Worm (Caenorhabditis elegans) whole organism, L1 larva: Measurements from ENCODE around the gene epi-1.
A peak's percentile ranks its signal among the peaks of the same experiment; 100 is the strongest.

Source experiments
- C34B4.2 ChIP-seq: sonication (generic microtip); optimal IDR thresholded peaks from 2 replicates; lab custom pipeline; 2017; ENCODE audit warnings: mild to moderate bottlenecking, missing genetic modification characterization, missing compliant biosample characterization
- aha-1 ChIP-seq: fragments of 150-350 bp; optimal IDR thresholded peaks from 2 replicates; lab custom pipeline; 2014; ENCODE audit warnings: missing biosample characterization, missing genetic modification characterization
- aly-2 ChIP-seq: fragments of 150-350 bp; optimal IDR thresholded peaks from 2 replicates; lab custom pipeline; 2014; ENCODE audit warnings: missing biosample characterization, missing genetic modification characterization
- ama-1 ChIP-seq: fragments of 150-350 bp; optimal IDR thresholded peaks from 2 replicates; lab custom pipeline; 2014
- ceh-8 ChIP-seq: fragments of 200-800 bp; sonication (Bioruptor generic); optimal IDR thresholded peaks from 2 replicates; lab custom pipeline; 2018; ENCODE audit warnings: mild to moderate bottlenecking, missing genetic modification characterization, moderate library complexity, missing compliant biosample characterization
- ceh-88 ChIP-seq: fragments of 200-800 bp; sonication (Bioruptor generic); IDR thresholded peaks from 2 replicates; pipeline ENCODE4 v1.3.6; 2022; ENCODE audit warnings: missing genetic modification characterization, missing compliant biosample characterization
- dpl-1 ChIP-seq, 3 experiments: fragments of 150-350 bp in 2 of 3; sonication (generic microtip) in 1 of 3; optimal IDR thresholded peaks; 2 replicates each; lab custom pipeline; 2014 to 2017; ENCODE audit warnings: missing biosample characterization in 3 of 3, missing genetic modification characterization in 3 of 3, missing genetic modification reagents in 3 of 3
- dsc-1 ChIP-seq: sonication (generic microtip); optimal IDR thresholded peaks from 2 replicates; lab custom pipeline; 2016; ENCODE audit warnings: mild to moderate bottlenecking, missing genetic modification characterization, missing compliant biosample characterization
- efl-1 ChIP-seq, 4 experiments: fragments of 150-350 bp; optimal IDR thresholded peaks in 3 of 4; peaks in 1 of 4; 1 replicate in 1 of 4; 2 replicates in 3 of 4; lab custom pipeline; 2014; ENCODE audit warnings: missing biosample characterization in 2 of 4, missing genetic modification characterization in 2 of 4, missing genetic modification reagents in 2 of 4
- egl-27 ChIP-seq, 2 experiments: fragments of 150-350 bp in 1 of 2; sonication (generic microtip); optimal IDR thresholded peaks; 3 replicates each; lab custom pipeline; 2017 to 2018; ENCODE audit warnings: missing biosample characterization in 2 of 2, missing genetic modification characterization in 2 of 2, missing genetic modification reagents in 2 of 2
- elt-2 ChIP-seq: sonication (generic microtip); optimal IDR thresholded peaks from 2 replicates; lab custom pipeline; 2016; ENCODE audit warnings: missing genetic modification characterization, mild to moderate bottlenecking, inconsistent platforms, missing compliant biosample characterization, missing genetic modification reagents
- elt-3 ChIP-seq, 6 experiments: fragments of 150-350 bp in 1 of 6; sonication (generic microtip); optimal IDR thresholded peaks; 2 replicates each; lab custom pipeline; 2017 to 2018; ENCODE audit warnings: missing biosample characterization in 6 of 6, missing genetic modification characterization in 6 of 6, inconsistent platforms in 1 of 6
- ets-5 ChIP-seq: fragments of 200-800 bp; sonication (Bioruptor generic); IDR thresholded peaks from 2 replicates; pipeline ENCODE4 v1.3.6; 2022; ENCODE audit warnings: missing genetic modification characterization, missing compliant biosample characterization
- fkh-4 ChIP-seq: sonication (generic microtip); optimal IDR thresholded peaks from 2 replicates; lab custom pipeline; 2016; ENCODE audit warnings: missing compliant biosample characterization, missing genetic modification characterization, borderline replicate concordance
- hlh-4 ChIP-seq: sonication (generic microtip); optimal IDR thresholded peaks from 2 replicates; lab custom pipeline; 2016; ENCODE audit warnings: mild to moderate bottlenecking, missing genetic modification characterization, missing compliant biosample characterization
- jun-1 ChIP-seq: fragments of 150-350 bp; optimal IDR thresholded peaks from 2 replicates; lab custom pipeline; 2014; ENCODE audit warnings: missing biosample characterization, missing genetic modification reagents, missing genetic modification characterization
- lin-14 ChIP-seq: fragments of 200-800 bp; sonication (Bioruptor generic); optimal IDR thresholded peaks from 2 replicates; lab custom pipeline; 2018; ENCODE audit warnings: mild to moderate bottlenecking, missing genetic modification characterization, moderate library complexity, missing compliant biosample characterization
- lin-39 ChIP-seq: fragments of 150-350 bp; optimal IDR thresholded peaks from 2 replicates; lab custom pipeline; 2014; ENCODE audit warnings: missing biosample characterization, missing genetic modification reagents, missing genetic modification characterization
- lir-3 ChIP-seq: sonication (generic microtip); optimal IDR thresholded peaks from 2 replicates; lab custom pipeline; 2016; ENCODE audit warnings: mild to moderate bottlenecking, missing genetic modification characterization, moderate library complexity, missing compliant biosample characterization; ENCODE audit not compliant: poor library complexity
- mdl-1 ChIP-seq, 2 experiments: fragments of 150-350 bp; optimal IDR thresholded peaks; 2 replicates each; lab custom pipeline; 2014 to 2017; ENCODE audit warnings: missing biosample characterization in 2 of 2, missing genetic modification characterization in 2 of 2, inconsistent platforms in 1 of 2
- mef-2 ChIP-seq: fragments of 150-350 bp; optimal IDR thresholded peaks from 2 replicates; lab custom pipeline; 2014; ENCODE audit warnings: missing biosample characterization, missing genetic modification characterization
- nhr-11 ChIP-seq: fragments of 150-350 bp; optimal IDR thresholded peaks from 2 replicates; lab custom pipeline; 2014; ENCODE audit warnings: missing biosample characterization, missing genetic modification characterization
- nhr-237 ChIP-seq: fragments of 150-350 bp; optimal IDR thresholded peaks from 2 replicates; lab custom pipeline; 2014; ENCODE audit warnings: missing biosample characterization, missing genetic modification characterization
- nhr-28 ChIP-seq: fragments of 150-350 bp; optimal IDR thresholded peaks from 2 replicates; lab custom pipeline; 2014; ENCODE audit warnings: missing biosample characterization, missing genetic modification characterization
- nhr-76 ChIP-seq: sonication (generic microtip); optimal IDR thresholded peaks from 2 replicates; lab custom pipeline; 2017; ENCODE audit warnings: missing biosample characterization, missing genetic modification characterization
- nhr-84 ChIP-seq: sonication (generic microtip); optimal IDR thresholded peaks from 2 replicates; lab custom pipeline; 2017; ENCODE audit warnings: missing biosample characterization, missing genetic modification characterization
- nhr-85 ChIP-seq: sonication (generic microtip); peaks from one replicate; lab custom pipeline; 2016; ENCODE audit warnings: missing genetic modification characterization, inconsistent platforms, missing compliant biosample characterization
- rnt-1 ChIP-seq: sonication (generic microtip); optimal IDR thresholded peaks from 2 replicates; lab custom pipeline; 2016; ENCODE audit warnings: mild to moderate bottlenecking, missing genetic modification characterization, moderate library complexity, missing compliant biosample characterization
- snpc-4 ChIP-seq: fragments of 150-350 bp; optimal IDR thresholded peaks from 2 replicates; lab custom pipeline; 2014; ENCODE audit warnings: missing biosample characterization, missing genetic modification characterization
- snu-23 ChIP-seq: sonication (generic microtip); optimal IDR thresholded peaks from 2 replicates; lab custom pipeline; 2016; ENCODE audit warnings: missing genetic modification characterization, missing compliant biosample characterization
- sptf-1 ChIP-seq: fragments of 150-350 bp; optimal IDR thresholded peaks from 2 replicates; lab custom pipeline; 2014; ENCODE audit warnings: missing biosample characterization, missing genetic modification characterization
- swsn-7 ChIP-seq: sonication (generic microtip); optimal IDR thresholded peaks from 2 replicates; lab custom pipeline; 2016; ENCODE audit warnings: missing genetic modification characterization, missing compliant biosample characterization
- tbx-2 ChIP-seq: sonication (generic microtip); optimal IDR thresholded peaks from 2 replicates; lab custom pipeline; 2016; ENCODE audit warnings: missing genetic modification characterization, missing compliant biosample characterization
- unc-130 ChIP-seq: fragments of 150-350 bp; optimal IDR thresholded peaks from 2 replicates; lab custom pipeline; 2017; ENCODE audit warnings: missing biosample characterization, missing genetic modification characterization, inconsistent platforms
- unc-30 ChIP-seq: sonication (generic microtip); optimal IDR thresholded peaks from 2 replicates; lab custom pipeline; 2017; ENCODE audit warnings: missing biosample characterization, missing genetic modification characterization
- unc-62 ChIP-seq: fragments of 150-350 bp; optimal IDR thresholded peaks from 2 replicates; lab custom pipeline; 2014; ENCODE audit warnings: missing biosample characterization, missing genetic modification reagents, missing genetic modification characterization
- vab-15 ChIP-seq: sonication (generic microtip); optimal IDR thresholded peaks from 2 replicates; lab custom pipeline; 2017; ENCODE audit warnings: missing genotype, mild to moderate bottlenecking, missing genetic modification characterization, missing compliant biosample characterization
- zip-4 ChIP-seq: fragments of 200-800 bp; sonication (Bioruptor generic); optimal IDR thresholded peaks from 2 replicates; lab custom pipeline; 2018; ENCODE audit warnings: mild to moderate bottlenecking, missing genetic modification characterization, moderate library complexity, missing compliant biosample characterization
- ztf-11 ChIP-seq, 2 experiments: sonication (generic microtip); optimal IDR thresholded peaks; 2 replicates each; lab custom pipeline; 2016 to 2017; ENCODE audit warnings: missing genetic modification characterization in 2 of 2, missing biosample characterization in 1 of 2, missing compliant biosample characterization in 1 of 2
- ztf-4 ChIP-seq: fragments of 150-350 bp; optimal IDR thresholded peaks from 2 replicates; lab custom pipeline; 2014; ENCODE audit warnings: missing biosample characterization, missing genetic modification characterization

The epi-1 gene

DNA sequence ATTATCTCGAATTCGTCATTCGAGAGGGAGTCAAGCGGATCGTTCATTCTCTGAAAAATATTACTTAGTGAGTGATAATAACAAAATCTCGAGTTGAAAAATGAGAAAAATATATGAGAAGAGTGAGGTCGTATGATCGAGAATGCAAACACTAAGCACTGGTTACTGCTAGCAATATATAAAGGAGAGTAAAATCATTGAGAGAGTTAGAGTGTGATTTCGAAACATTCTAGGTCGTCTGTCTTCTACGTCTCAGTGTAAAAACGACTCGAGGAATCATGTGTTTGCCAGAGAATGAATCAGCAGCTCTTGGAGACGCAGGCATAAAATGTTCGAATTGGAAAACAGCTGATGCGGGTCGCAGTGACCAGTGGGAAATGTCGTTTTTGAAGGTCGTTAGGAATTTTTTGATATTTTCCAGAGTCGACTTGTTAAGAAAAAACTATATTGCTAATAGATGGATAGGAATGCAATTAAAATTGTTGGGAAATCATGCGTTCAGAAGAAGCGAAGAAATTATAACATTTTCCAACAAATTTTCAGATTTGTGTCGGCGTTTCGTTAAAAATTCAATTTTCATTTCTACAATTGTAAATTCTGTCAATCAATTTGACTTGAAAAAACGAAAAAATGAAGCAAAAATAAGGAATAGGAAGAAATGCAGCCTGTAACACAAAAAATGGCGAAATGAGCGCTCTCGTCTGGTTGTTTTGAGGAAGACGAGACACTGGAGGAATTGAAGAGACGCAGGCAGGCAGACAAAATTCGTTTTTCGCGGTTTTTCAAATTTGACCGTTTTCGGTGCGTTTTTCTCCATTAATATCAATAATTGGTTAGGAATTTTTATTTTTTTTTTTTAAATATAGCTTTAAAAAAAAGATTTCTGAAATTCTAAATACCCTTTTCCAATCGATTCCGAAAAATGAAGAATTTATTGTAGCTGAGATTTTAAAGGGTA lies 30.7 kb downstream of the epi-1 start, which contains the start of gene allo-1 (continued):
- no peak for TF ChIP-seq mef-2 (tag; lab: Kevin White, UChicago)
- peak; percentile 84 for TF ChIP-seq jun-1 (tag; lab: Kevin White, UChicago)
- TF ChIP-seq mdl-1 (tag; optimal IDR thresholded peaks at IDR 0.05; lab: Kevin White, UChicago), result peak in 1 of 2 experiments; percentile 83
- no peak for TF ChIP-seq nhr-237
- peak; percentile 82 to 88 (median 85) for TF ChIP-seq dpl-1 (GFP tag; optimal IDR thresholded peaks at IDR 0.05; lab: Kevin White, UChicago)

ce11 chrIV:10698486-10698885 lies 31.9 kb downstream of the epi-1 start:
- TF ChIP-seq C34B4.2 (tag; lab: Kevin White, UChicago), result no peak
- TF ChIP-seq swsn-7 (tag; lab: Kevin White, UChicago), result no peak
- TF ChIP-seq unc-130, result no peak
- TF ChIP-seq sptf-1, result no peak
- no peak for TF ChIP-seq rnt-1 (tag; lab: Kevin White, UChicago)
- TF ChIP-seq nhr-76, result no peak
- TF ChIP-seq unc-30 (tag; lab: Kevin White, UChicago), result no peak
- TF ChIP-seq unc-62 (GFP tag; lab: Kevin White, UChicago), result no peak
- no peak for TF ChIP-seq nhr-28 (tag; lab: Kevin White, UChicago)
- TF ChIP-seq egl-27 (tag; optimal IDR thresholded peaks at IDR 0.05; lab: Kevin White, UChicago), result no peak
- TF ChIP-seq ceh-88, result no peak

ce11 chrIV:10699000-10699399 lies 32.4 kb downstream of the epi-1 start:
- TF ChIP-seq C34B4.2 (tag; lab: Kevin White, UChicago) (no peak), nhr-84 (tag; lab: Kevin White, UChicago) (no peak), fkh-4 (tag; lab: Kevin White, UChicago) (no peak), swsn-7 (tag; lab: Kevin White, UChicago) (no peak), hlh-4 (tag; lab: Kevin White, UChicago) (no peak), jun-1 (tag; lab: Kevin White, UChicago) (no peak), unc-30 (tag; lab: Kevin White, UChicago) (no peak), lin-39 (no peak), nhr-76 (no peak)

ce11 chrIV:10699660-10700059 lies 33.0 kb downstream of the epi-1 start, which contains the start of gene R102.11:
Gene R102.11, minus strand, starts transcription at chrIV:10699760.
- no peak for TF ChIP-seq rnt-1 (tag; lab: Kevin White, UChicago)

DNA sequence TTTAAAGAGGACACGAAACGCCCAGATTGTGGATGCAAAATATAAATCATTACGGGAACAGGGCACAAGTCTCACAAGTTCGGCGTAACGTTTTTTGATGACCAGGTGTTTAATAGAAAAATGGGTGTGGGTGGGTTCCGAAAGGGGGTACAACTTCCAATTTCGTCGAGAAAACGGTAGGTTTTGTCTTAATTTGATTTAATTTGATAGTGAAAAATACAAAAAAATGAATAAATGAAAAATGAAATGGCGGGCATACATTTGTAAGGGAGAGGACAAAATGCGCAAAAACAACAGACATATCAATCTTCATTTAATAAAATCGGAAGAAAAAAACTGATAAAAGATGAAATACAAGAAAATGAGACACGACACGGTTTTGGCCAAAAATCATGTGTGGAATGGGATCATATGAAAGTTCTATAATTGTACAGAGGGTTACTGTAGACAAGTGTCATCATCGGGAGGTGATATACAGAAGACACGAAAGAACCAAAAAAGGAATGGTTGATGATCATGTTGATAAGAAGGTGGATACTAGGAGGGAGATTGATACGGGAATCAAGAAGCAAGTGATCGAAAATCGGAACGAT lies 35.3 kb downstream of the epi-1 start:
- TF ChIP-seq snu-23 (GFP tag; lab: Kevin White, UChicago) (peak; percentile 37), dpl-1 (GFP tag; optimal IDR thresholded peaks at IDR 0.05; lab: Kevin White, UChicago) (no peak), ets-5 (GFP tag; lab: Robert Waterston, UW) (no peak), nhr-76 (no peak), zip-4 (GFP tag; lab: Kevin White, UChicago) (no peak), dsc-1 (tag; lab: Kevin White, UChicago) (no peak), lin-39 (no peak), nhr-237 (no peak), ama-1 (lab: Kevin White, UChicago) (no peak), nhr-84 (tag; lab: Kevin White, UChicago) (no peak), ztf-11 (tag; optimal IDR thresholded peaks at IDR 0.05; lab: Kevin White, UChicago) (no peak), tbx-2 (tag; lab: Kevin White, UChicago) (peak; percentile 36), mef-2 (tag; lab: Kevin White, UChicago) (no peak), vab-15 (tag; lab: Kevin White, UChicago) (no peak), lin-14 (peak; percentile 55), efl-1 (optimal IDR thresholded peaks at IDR 0.05; lab: Kevin White, UChicago) (no peak), efl-1 (GFP tag; optimal IDR thresholded peaks at IDR 0.05 in 1 of 2; lab: Kevin White, UChicago) (peak in 1 of 2 experiments; percentile 51), elt-3 (tag; optimal IDR thresholded peaks at IDR 0.05; lab: Kevin White, UChicago) (peak in 2 of 6 experiments; percentile 45 to 78), unc-62 (GFP tag; lab: Kevin White, UChicago) (no peak), aly-2 (no peak), ztf-4 (tag; lab: Kevin White, UChicago) (no peak), nhr-11 (tag; lab: Kevin White, UChicago) (no peak), ceh-8 (GFP tag; lab: Kevin White, UChicago) (no peak), elt-2 (tag; lab: Kevin White, UChicago) (no peak), nhr-85 (tag; lab: Kevin White, UChicago) (peak; percentile 88), snpc-4 (tag; lab: Kevin White, UChicago) (no peak), aha-1 (tag; lab: Kevin White, UChicago) (no peak), swsn-7 (tag; lab: Kevin White, UChicago) (no peak), mdl-1 (tag; optimal IDR thresholded peaks at IDR 0.05; lab: Kevin White, UChicago) (no peak), lir-3 (tag; lab: Kevin White, UChicago) (no peak)
